Fruit fly (Drosophila melanogaster): ENCODE measurements around the gene CG14989.

CG14989 gene

dm6 chr3L:4092705-4093257 is 5.4 kb downstream of the CG14989 start, which contains the start of gene CG14990:
TSS of gene CG14990 (plus strand) at chr3L:4093207.
- TF ChIP-seq br (GFP tag; optimal IDR thresholded peaks at IDR 0.05): no peak
- TF ChIP-seq Hr83 (GFP tag; optimal IDR thresholded peaks at IDR 0.05; ENCODE audit: poor library complexity, severe bottlenecking): no peak
- no peak for TF ChIP-seq brk (GFP tag; optimal IDR thresholded peaks at IDR 0.05)
- no peak for TF ChIP-seq Hnf4 (GFP tag; optimal IDR thresholded peaks at IDR 0.05)
- TF ChIP-seq N (GFP tag; optimal IDR thresholded peaks at IDR 0.05): peak; percentile 87
- no peak for TF ChIP-seq Hr78 (GFP tag; optimal IDR thresholded peaks at IDR 0.05)
- no peak for TF ChIP-seq sv (GFP tag; optimal IDR thresholded peaks at IDR 0.05)
- no peak for TF ChIP-seq CG32264 (GFP tag; optimal IDR thresholded peaks at IDR 0.05)
- peak; percentile 95 for TF ChIP-seq Myc (optimal IDR thresholded peaks at IDR 0.05)

- TF ChIP-seq Dif (GFP tag; optimal IDR thresholded peaks at IDR 0.05; ENCODE audit: partially characterized antibody) (no peak), foxo (GFP tag; optimal IDR thresholded peaks at IDR 0.05) (no peak), usp (GFP tag; optimal IDR thresholded peaks at IDR 0.05) (no peak), pan (optimal IDR thresholded peaks at IDR 0.05) (no peak), OdsH (GFP tag; optimal IDR thresholded peaks at IDR 0.05) (no peak), Jra (GFP tag; optimal IDR thresholded peaks at IDR 0.05) (no peak), Abd-B (GFP tag; optimal IDR thresholded peaks at IDR 0.05) (no peak), dsf (GFP tag; optimal IDR thresholded peaks at IDR 0.05; ENCODE audit: borderline replicate concordance) (no peak), Myc (optimal IDR thresholded peaks at IDR 0.05) (no peak), h (GFP tag; optimal IDR thresholded peaks at IDR 0.05) (no peak), fru (GFP tag; optimal IDR thresholded peaks at IDR 0.05) (no peak), dl (GFP tag; optimal IDR thresholded peaks at IDR 0.05; ENCODE audit: insufficient read depth in 1 of 2, partially characterized antibody in 2 of 2) (no peak)
Observed at dm6 chr3L:4096546-4096945, 9.2 kb downstream of the CG14989 start.

- no peak for TF ChIP-seq Dfd (GFP tag; optimal IDR thresholded peaks at IDR 0.05)
- TF ChIP-seq Hr78 (GFP tag; optimal IDR thresholded peaks at IDR 0.05): no peak
- no peak for TF ChIP-seq pan (optimal IDR thresholded peaks at IDR 0.05)
- no peak for TF ChIP-seq lola (GFP tag; optimal IDR thresholded peaks at IDR 0.05)
- no peak for TF ChIP-seq OdsH (GFP tag; optimal IDR thresholded peaks at IDR 0.05)
- no peak for TF ChIP-seq fru (GFP tag; optimal IDR thresholded peaks at IDR 0.05)
- TF ChIP-seq CrebA (GFP tag; optimal IDR thresholded peaks at IDR 0.05; ENCODE audit: borderline replicate concordance): no peak
- TF ChIP-seq Myc (optimal IDR thresholded peaks at IDR 0.05): no peak
- TF ChIP-seq sv (GFP tag; optimal IDR thresholded peaks at IDR 0.05): no peak
- TF ChIP-seq Jra (GFP tag; optimal IDR thresholded peaks at IDR 0.05): no peak
Observed at dm6 chr3L:4099194-4099593, 11.8 kb downstream of the CG14989 start.

dm6 chr3L:4102496-4103257 is 15.3 kb downstream of the CG14989 start, which contains the start of gene CG14995:
TSS of gene CG14995 (minus strand) at chr3L:4103256.
- no peak for TF ChIP-seq Rel (GFP tag; optimal IDR thresholded peaks at IDR 0.05)
- peak; percentile 51 for TF ChIP-seq Rel (tag; optimal IDR thresholded peaks at IDR 0.05)
- TF ChIP-seq brk (GFP tag; optimal IDR thresholded peaks at IDR 0.05): peak; percentile 13
- peak; percentile 31 for TF ChIP-seq Sp1 (GFP tag; optimal IDR thresholded peaks at IDR 0.05)
- no peak for TF ChIP-seq CG9705 (GFP tag; optimal IDR thresholded peaks at IDR 0.05)
- peak; percentile 88 for TF ChIP-seq psq (GFP tag; optimal IDR thresholded peaks at IDR 0.05)
- TF ChIP-seq CrebA (GFP tag; optimal IDR thresholded peaks at IDR 0.05; ENCODE audit: borderline replicate concordance): no peak
- peak; percentile 17 for TF ChIP-seq Hnf4 (GFP tag; optimal IDR thresholded peaks at IDR 0.05)
- peak; percentile 40 for TF ChIP-seq sage (GFP tag; optimal IDR thresholded peaks at IDR 0.05)
- TF ChIP-seq Dif (GFP tag; optimal IDR thresholded peaks at IDR 0.05; ENCODE audit: partially characterized antibody): peak; percentile 21
